Worm (Caenorhabditis elegans): ENCODE data around the gene F13A7.12.

ce11 chrV:16393728-16394127 is 2.1 kb upstream of the F13A7.12 start, which contains the start of gene srd-63:
- TF ChIP-seq snpc-4 (tag; optimal IDR thresholded peaks at IDR 0.05): no peak
- TF ChIP-seq ama-1 (optimal IDR thresholded peaks at IDR 0.05): no peak
- TF ChIP-seq skn-1 (tag; optimal IDR thresholded peaks at IDR 0.05): no peak
